Worm (Caenorhabditis elegans) whole organism, young adult: ENCODE results near the gene txt-6.

Experiments used
- B0035.1 ChIP-seq: sonication (generic microtip); optimal IDR thresholded peaks from 2 replicates; lab custom pipeline; 2016; ENCODE audit warnings: missing genetic modification characterization, mild to moderate bottlenecking, missing compliant biosample characterization, missing genotype, missing genetic modification reagents
- C17E4.6 ChIP-seq: fragments of 200-800 bp; sonication (Bioruptor generic); IDR thresholded peaks from 2 replicates; pipeline ENCODE4 v1.3.6; 2022; ENCODE audit warnings: missing genetic modification reagents, missing genetic modification characterization, missing compliant biosample characterization
- D2030.7 ChIP-seq: fragments of 200-800 bp; sonication (Bioruptor generic); IDR thresholded peaks from 2 replicates; pipeline ENCODE4 v1.3.6; 2022; ENCODE audit warnings: missing genetic modification reagents, missing genetic modification characterization, missing compliant biosample characterization
- F10E7.11 ChIP-seq: sonication (generic microtip); optimal IDR thresholded peaks from 2 replicates; lab custom pipeline; 2017; ENCODE audit warnings: mild to moderate bottlenecking, missing genetic modification characterization, moderate library complexity, missing compliant biosample characterization
- F22D6.2 ChIP-seq: sonication (generic microtip); optimal IDR thresholded peaks from 2 replicates; lab custom pipeline; 2016; ENCODE audit warnings: mild to moderate bottlenecking, missing genetic modification characterization, missing compliant biosample characterization
- F39B2.1 ChIP-seq: fragments of 200-800 bp; sonication (Bioruptor generic); IDR thresholded peaks from 2 replicates; pipeline ENCODE4 v1.3.6; 2022; ENCODE audit warnings: missing genetic modification reagents, missing genetic modification characterization, missing compliant biosample characterization
- K11D2.4 ChIP-seq: fragments of 200-800 bp; sonication (Bioruptor generic); IDR thresholded peaks from 2 replicates; pipeline ENCODE4 v1.3.6; 2022; ENCODE audit warnings: missing genetic modification reagents, missing genetic modification characterization, missing compliant biosample characterization
- T07F8.4 ChIP-seq: sonication (generic microtip); optimal IDR thresholded peaks from 2 replicates; lab custom pipeline; 2016; ENCODE audit warnings: mild to moderate bottlenecking, missing genetic modification characterization, moderate library complexity, missing compliant biosample characterization
- T26A5.8 ChIP-seq: sonication (generic microtip); optimal IDR thresholded peaks from 2 replicates; lab custom pipeline; 2016; ENCODE audit warnings: missing genetic modification characterization, missing compliant biosample characterization
- Y56A3A.18 ChIP-seq: fragments of 200-800 bp; sonication (Bioruptor generic); IDR thresholded peaks from 2 replicates; pipeline ENCODE4 v1.3.6; 2022; ENCODE audit warnings: missing genetic modification reagents, missing genetic modification characterization, missing compliant biosample characterization
- Y79H2A.3 ChIP-seq: fragments of 200-800 bp; sonication (Bioruptor generic); conservative IDR thresholded peaks from 2 replicates; pipeline ENCODE4 v1.3.6; 2022; ENCODE audit warnings: missing genetic modification reagents, missing genetic modification characterization, missing compliant biosample characterization
- attf-5 ChIP-seq: fragments of 200-800 bp; sonication (Bioruptor generic); optimal IDR thresholded peaks from 2 replicates; lab custom pipeline; 2018; ENCODE audit warnings: mild to moderate bottlenecking, missing genetic modification characterization, missing compliant biosample characterization
- bed-2 ChIP-seq: fragments of 200-800 bp; sonication (Bioruptor generic); IDR thresholded peaks from 2 replicates; pipeline ENCODE4 v1.3.6; 2022; ENCODE audit warnings: missing genetic modification reagents, missing genetic modification characterization, missing compliant biosample characterization
- cebp-2 ChIP-seq: fragments of 200-800 bp; sonication (Bioruptor generic); IDR thresholded peaks from 2 replicates; pipeline ENCODE4 v1.3.6; 2022; ENCODE audit warnings: missing genetic modification characterization, missing compliant biosample characterization
- ceh-100 ChIP-seq: fragments of 200-800 bp; sonication (Bioruptor generic); IDR thresholded peaks from 2 replicates; pipeline ENCODE4 v1.3.6; 2022; ENCODE audit warnings: missing genetic modification reagents, missing genetic modification characterization, missing compliant biosample characterization
- ceh-27 ChIP-seq: fragments of 200-800 bp; sonication (Bioruptor generic); optimal IDR thresholded peaks from 2 replicates; lab custom pipeline; 2018; ENCODE audit warnings: mild to moderate bottlenecking, missing genetic modification characterization, moderate library complexity, missing compliant biosample characterization
- ceh-40 ChIP-seq: fragments of 200-800 bp; sonication (Bioruptor generic); IDR thresholded peaks from 2 replicates; pipeline ENCODE4 v1.3.6; 2022; ENCODE audit warnings: missing genetic modification characterization, missing compliant biosample characterization
- dox-1 ChIP-seq: fragments of 200-800 bp; sonication (Bioruptor generic); IDR thresholded peaks from 2 replicates; pipeline ENCODE4 v1.3.6; 2022; ENCODE audit warnings: missing genetic modification reagents, missing genetic modification characterization, missing compliant biosample characterization
- efl-1 ChIP-seq: fragments of 150-350 bp; optimal IDR thresholded peaks from 2 replicates; lab custom pipeline; 2014; ENCODE audit warnings: missing biosample characterization, missing genetic modification reagents, missing genetic modification characterization
- egl-18 ChIP-seq: fragments of 200-800 bp; sonication (Bioruptor generic); IDR thresholded peaks from 2 replicates; pipeline ENCODE4 v1.3.6; 2022; ENCODE audit warnings: missing genetic modification reagents, missing genetic modification characterization, missing compliant biosample characterization
- egrh-3 ChIP-seq: fragments of 200-800 bp; sonication (Bioruptor generic); IDR thresholded peaks from 2 replicates; pipeline ENCODE4 v1.3.6; 2022; ENCODE audit warnings: missing genetic modification reagents, missing genetic modification characterization, missing compliant biosample characterization
- ekl-4 ChIP-seq: fragments of 200-800 bp; sonication (Bioruptor generic); IDR thresholded peaks from 2 replicates; pipeline ENCODE4 v1.3.6; 2022; ENCODE audit warnings: missing genetic modification reagents, missing genetic modification characterization, missing compliant biosample characterization
- hlh-26 ChIP-seq: fragments of 200-800 bp; sonication (Bioruptor generic); conservative IDR thresholded peaks from 2 replicates; pipeline ENCODE4 v1.3.6; 2022; ENCODE audit warnings: missing genetic modification reagents, missing genetic modification characterization, missing compliant biosample characterization
- hsf-1 ChIP-seq: fragments of 200-800 bp; sonication (Bioruptor generic); IDR thresholded peaks from 2 replicates; pipeline ENCODE4 v1.3.6; 2022; ENCODE audit warnings: missing genetic modification reagents, missing genetic modification characterization, missing compliant biosample characterization
- let-526 ChIP-seq: fragments of 200-800 bp; sonication (Bioruptor generic); IDR thresholded peaks from 2 replicates; pipeline ENCODE4 v1.3.6; 2022; ENCODE audit warnings: missing genetic modification reagents, missing genetic modification characterization, missing compliant biosample characterization
- madf-3 ChIP-seq: fragments of 200-800 bp; sonication (Bioruptor generic); IDR thresholded peaks from 2 replicates; pipeline ENCODE4 v1.3.6; 2022; ENCODE audit warnings: missing genetic modification reagents, missing genetic modification characterization, missing compliant biosample characterization
- mcd-1 ChIP-seq: fragments of 200-800 bp; sonication (Bioruptor generic); IDR thresholded peaks from 2 replicates; pipeline ENCODE4 v1.3.6; 2022; ENCODE audit warnings: missing genetic modification reagents, missing genetic modification characterization, missing compliant biosample characterization
- mxl-1 ChIP-seq: sonication (generic microtip); optimal IDR thresholded peaks from 2 replicates; lab custom pipeline; 2016; ENCODE audit warnings: missing genetic modification characterization, missing compliant biosample characterization
- nfya-2 ChIP-seq: fragments of 200-800 bp; sonication (Bioruptor generic); IDR thresholded peaks from 2 replicates; pipeline ENCODE4 v1.3.6; 2022; ENCODE audit warnings: missing genetic modification reagents, missing genetic modification characterization, missing compliant biosample characterization
- nhr-120 ChIP-seq: fragments of 200-800 bp; sonication (Bioruptor generic); IDR thresholded peaks from 2 replicates; pipeline ENCODE4 v1.3.6; 2022; ENCODE audit warnings: missing genetic modification characterization, missing compliant biosample characterization
- nhr-27 ChIP-seq: fragments of 200-800 bp; sonication (Bioruptor generic); optimal IDR thresholded peaks from 2 replicates; lab custom pipeline; 2018; ENCODE audit warnings: mild to moderate bottlenecking, missing genetic modification characterization, moderate library complexity, missing compliant biosample characterization
- nhr-90 ChIP-seq: sonication (generic microtip); optimal IDR thresholded peaks from 2 replicates; lab custom pipeline; 2016; ENCODE audit warnings: missing genotype, mild to moderate bottlenecking, missing genetic modification characterization, missing compliant biosample characterization
- repo-1 ChIP-seq: sonication (generic microtip); optimal IDR thresholded peaks from 2 replicates; lab custom pipeline; 2017; ENCODE audit warnings: mild to moderate bottlenecking, missing genetic modification characterization, missing compliant biosample characterization
- rpc-1 ChIP-seq, 2 experiments: fragments of 150-350 bp in 1 of 2; sonication (generic microtip) in 1 of 2; optimal IDR thresholded peaks; 2 replicates each; lab custom pipeline; 2014 to 2018; ENCODE audit warnings: missing biosample characterization in 1 of 2, missing genetic modification characterization in 1 of 2, missing genetic modification reagents in 1 of 2, missing genotype in 1 of 2
- sdz-38 ChIP-seq: sonication (generic microtip); optimal IDR thresholded peaks from 2 replicates; lab custom pipeline; 2016; ENCODE audit warnings: missing genotype, missing genetic modification characterization, missing compliant biosample characterization
- sea-2 ChIP-seq: fragments of 200-800 bp; sonication (Bioruptor generic); IDR thresholded peaks from 2 replicates; pipeline ENCODE4 v1.3.6; 2022; ENCODE audit warnings: missing genetic modification characterization, missing compliant biosample characterization
- snpc-3.4 ChIP-seq: sonication (generic microtip); optimal IDR thresholded peaks from 2 replicates; lab custom pipeline; 2017; ENCODE audit warnings: missing genetic modification characterization, mild to moderate bottlenecking, missing compliant biosample characterization, antibody characterized with exemption, moderate library complexity, missing genotype, missing genetic modification reagents
- snpc-4 ChIP-seq, 5 experiments: fragments of 150-350 bp in 1 of 5; sonication (generic microtip) in 4 of 5; optimal IDR thresholded peaks; 2 replicates each; lab custom pipeline; 2014 to 2018; ENCODE audit warnings: missing genetic modification characterization in 5 of 5, missing biosample characterization in 3 of 5, antibody characterized with exemption in 2 of 5, mild to moderate bottlenecking in 2 of 5, missing compliant biosample characterization in 2 of 5, missing genotype in 2 of 5, moderate library complexity in 2 of 5, missing genetic modification reagents in 1 of 5
- tbp1 ChIP-seq: fragments of 200-800 bp; sonication (Bioruptor generic); optimal IDR thresholded peaks from 2 replicates; lab custom pipeline; 2018; ENCODE audit warnings: mild to moderate bottlenecking, missing genetic modification characterization, missing compliant biosample characterization
- tbx-9 ChIP-seq: sonication (generic microtip); optimal IDR thresholded peaks from 2 replicates; lab custom pipeline; 2016; ENCODE audit warnings: borderline replicate concordance, missing genetic modification characterization, inconsistent platforms, missing compliant biosample characterization
- unc-62 ChIP-seq: fragments of 150-350 bp; optimal IDR thresholded peaks from 2 replicates; lab custom pipeline; 2014; ENCODE audit warnings: missing biosample characterization, missing genetic modification reagents, missing genetic modification characterization
- xnd-1 ChIP-seq: sonication (generic microtip); optimal IDR thresholded peaks from 2 replicates; lab custom pipeline; 2016; ENCODE audit warnings: missing genotype, missing genetic modification reagents, missing genetic modification characterization, missing compliant biosample characterization
- zfh-2 ChIP-seq: fragments of 200-800 bp; sonication (Bioruptor generic); conservative IDR thresholded peaks from 2 replicates; pipeline ENCODE4 v1.3.6; 2022; ENCODE audit warnings: missing genetic modification reagents, missing genetic modification characterization, missing compliant biosample characterization
- ztf-18 ChIP-seq: sonication (generic microtip); optimal IDR thresholded peaks from 2 replicates; lab custom pipeline; 2016; ENCODE audit warnings: missing genotype, mild to moderate bottlenecking, missing genetic modification characterization, missing compliant biosample characterization

Gene txt-6

DNA sequence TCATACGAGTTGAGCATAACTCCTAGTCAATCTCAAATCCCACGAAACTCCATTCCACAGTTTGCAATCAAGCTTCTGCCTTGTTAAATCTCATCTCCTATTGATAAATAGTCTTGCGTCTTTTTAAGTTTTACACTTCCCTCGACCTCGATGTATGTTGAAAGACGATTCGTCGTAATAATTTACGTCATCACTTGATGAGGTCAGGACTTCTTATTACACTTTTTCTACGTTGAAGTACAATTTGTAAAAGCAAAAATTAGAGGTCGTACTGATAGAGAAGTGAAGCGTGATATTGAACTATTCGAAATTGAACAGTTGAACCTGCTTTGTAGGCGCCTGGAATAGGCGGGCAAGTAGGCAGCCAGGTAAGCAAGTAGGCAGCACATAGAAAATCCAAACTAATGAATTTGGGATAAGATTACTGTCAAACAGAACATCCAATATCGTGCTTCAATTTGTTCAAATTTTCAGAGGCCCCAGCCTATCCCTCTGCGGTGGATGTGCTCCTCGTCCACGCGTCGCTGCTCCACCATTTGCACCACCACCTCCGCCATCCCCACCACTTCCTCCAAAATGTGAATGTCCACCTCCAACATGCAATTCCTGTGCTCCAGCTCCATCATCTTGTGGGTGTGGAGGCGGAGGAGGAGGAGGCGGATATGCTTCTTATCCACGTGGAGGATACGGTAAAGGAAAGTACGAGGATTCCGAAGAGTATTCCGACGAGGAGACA, 43.1 kb upstream of the txt-6 start:
- TF ChIP-seq xnd-1 (tag; lab: Kevin White, UChicago) (no peak), cebp-2 (0 out of 2 replicates have a peak, but pooled peaks have one; percentile 70), zfh-2 (GFP tag; lab: Robert Waterston, UW) (peak; percentile 57; the same call in 1 of the 2 replicates), ceh-100 (GFP tag; lab: Robert Waterston, UW) (no peak), C17E4.6 (GFP tag; lab: Robert Waterston, UW) (no peak), hsf-1 (GFP tag; lab: Robert Waterston, UW) (0 out of 2 replicates have a peak, but pooled peaks have one; percentile 7), hlh-26 (no peak), F39B2.1 (GFP tag; lab: Robert Waterston, UW) (no peak), attf-5 (GFP tag; lab: Kevin White, UChicago) (no peak), mcd-1 (GFP tag; lab: Robert Waterston, UW) (0 out of 2 replicates have a peak, but pooled peaks have one; percentile 13), snpc-3.4 (tag; lab: Kevin White, UChicago) (no peak)

- TF ChIP-seq T07F8.4 (tag; lab: Kevin White, UChicago) = no peak
- TF ChIP-seq nhr-27 (tag; lab: Kevin White, UChicago) = no peak
- no peak for TF ChIP-seq snpc-4 (GFP tag; optimal IDR thresholded peaks at IDR 0.05; lab: Kevin White, UChicago)
- TF ChIP-seq snpc-4 (tag; optimal IDR thresholded peaks at IDR 0.05; lab: Kevin White, UChicago) = no peak
- no peak for TF ChIP-seq sea-2 (GFP tag; lab: Robert Waterston, UW)
- TF ChIP-seq nhr-90 (tag; lab: Kevin White, UChicago) = no peak
- no peak for TF ChIP-seq mxl-1 (tag; lab: Kevin White, UChicago)
- TF ChIP-seq tbp1 (GFP tag; lab: Kevin White, UChicago) = no peak
- no peak for TF ChIP-seq ceh-27 (GFP tag; lab: Kevin White, UChicago)
- TF ChIP-seq F10E7.11 (tag; lab: Kevin White, UChicago) = no peak
Observed at ce11 chrV:4648527-4648926, 41.8 kb upstream of the txt-6 start, which contains the start of gene F41F3.8. TSS of gene F41F3.8 (plus strand) at chrV:4648827.

- no peak for TF ChIP-seq nhr-120 (GFP tag; lab: Robert Waterston, UW)
- TF ChIP-seq ekl-4 (GFP tag; lab: Robert Waterston, UW) = 0 out of 2 replicates have a peak, but pooled peaks have one; percentile 24
- TF ChIP-seq rpc-1 (optimal IDR thresholded peaks at IDR 0.05; lab: Kevin White, UChicago) = no peak
- TF ChIP-seq rpc-1 (tag; optimal IDR thresholded peaks at IDR 0.05; lab: Kevin White, UChicago) = no peak
- TF ChIP-seq Y79H2A.3 (GFP tag; lab: Robert Waterston, UW) = no peak
- no peak for TF ChIP-seq ztf-18 (tag; lab: Kevin White, UChicago)
- TF ChIP-seq egrh-3 = peak; percentile 97
- no peak for TF ChIP-seq nhr-90 (tag; lab: Kevin White, UChicago)
- no peak for TF ChIP-seq T26A5.8 (tag; lab: Kevin White, UChicago)
- TF ChIP-seq zfh-2 (GFP tag; lab: Robert Waterston, UW) = peak; percentile 97
- no peak for TF ChIP-seq nfya-2
- TF ChIP-seq K11D2.4 (GFP tag; lab: Robert Waterston, UW) = no peak
- TF ChIP-seq bed-2 (GFP tag; lab: Robert Waterston, UW) = no peak
- no peak for TF ChIP-seq ceh-40 (GFP tag; lab: Robert Waterston, UW)
- no peak for TF ChIP-seq F22D6.2 (tag; lab: Kevin White, UChicago)
- no peak for TF ChIP-seq egl-18 (GFP tag; lab: Robert Waterston, UW)
- TF ChIP-seq unc-62 (GFP tag; lab: Kevin White, UChicago) = no peak
- no peak for TF ChIP-seq D2030.7 (GFP tag; lab: Robert Waterston, UW)
- TF ChIP-seq Y56A3A.18 = no peak
- TF ChIP-seq repo-1 (tag; lab: Kevin White, UChicago) = peak; percentile 24
- TF ChIP-seq tbx-9 (tag; lab: Kevin White, UChicago) = no peak
- 0 out of 2 replicates have a peak, but pooled peaks have one; percentile 4 for TF ChIP-seq madf-3
- TF ChIP-seq sdz-38 (tag; lab: Kevin White, UChicago) = no peak
- no peak; the same call in 1 of the 2 replicates for TF ChIP-seq dox-1 (GFP tag; lab: Robert Waterston, UW)
- TF ChIP-seq let-526 (GFP tag; lab: Robert Waterston, UW) = no peak
- no peak for TF ChIP-seq F10E7.11 (tag; lab: Kevin White, UChicago)
- no peak for TF ChIP-seq efl-1
- no peak for TF ChIP-seq B0035.1 (tag; lab: Kevin White, UChicago)
- no peak for TF ChIP-seq hsf-1 (GFP tag; lab: Robert Waterston, UW)
Observed at ce11 chrV:4647857-4648256, 41.1 kb upstream of the txt-6 start, which contains the start of gene F41F3.3. TSS of gene F41F3.3 (minus strand) at chrV:4648239.
